Worm (Caenorhabditis elegans) whole organism, late embryonic: ENCODE data around the gene H02F09.2.
A peak's percentile ranks its signal among the peaks of the same experiment; 100 is the strongest.

Experiments used
- C08G9.2 ChIP-seq: sonication (generic microtip); optimal IDR thresholded peaks from 2 replicates; lab custom pipeline; 2016; ENCODE audit warnings: mild to moderate bottlenecking, missing genetic modification characterization, moderate library complexity, missing compliant biosample characterization
- K02D7.2 ChIP-seq: sonication (generic microtip); optimal IDR thresholded peaks from 2 replicates; lab custom pipeline; 2017; ENCODE audit warnings: mild to moderate bottlenecking, missing genetic modification characterization, missing compliant biosample characterization
- Y22D7AL.16 ChIP-seq: sonication (generic microtip); optimal IDR thresholded peaks from 2 replicates; lab custom pipeline; 2016; ENCODE audit warnings: missing genetic modification characterization, missing compliant biosample characterization
- ama-1 ChIP-seq: fragments of 150-350 bp; optimal IDR thresholded peaks from 2 replicates; lab custom pipeline; 2014
- ceh-14 ChIP-seq: sonication (generic microtip); optimal IDR thresholded peaks from 2 replicates; lab custom pipeline; 2016; ENCODE audit warnings: missing genotype, missing genetic modification characterization, missing compliant biosample characterization
- ceh-18 ChIP-seq: sonication (generic microtip); optimal IDR thresholded peaks from 2 replicates; lab custom pipeline; 2016; ENCODE audit warnings: missing genetic modification characterization, missing compliant biosample characterization
- ceh-22 ChIP-seq: sonication (generic microtip); optimal IDR thresholded peaks from 2 replicates; lab custom pipeline; 2017; ENCODE audit warnings: missing biosample characterization, missing genetic modification characterization
- ceh-24 ChIP-seq: sonication (generic microtip); optimal IDR thresholded peaks from 2 replicates; lab custom pipeline; 2016; ENCODE audit warnings: mild to moderate bottlenecking, missing genetic modification characterization, missing compliant biosample characterization
- ceh-31 ChIP-seq: sonication (generic microtip); optimal IDR thresholded peaks from 2 replicates; lab custom pipeline; 2016; ENCODE audit warnings: missing genetic modification characterization, missing compliant biosample characterization
- ceh-6 ChIP-seq: fragments of 200-800 bp; sonication (Bioruptor generic); optimal IDR thresholded peaks from 2 replicates; lab custom pipeline; 2018; ENCODE audit warnings: mild to moderate bottlenecking, missing genetic modification characterization, missing compliant biosample characterization
- che-1 ChIP-seq: sonication (generic microtip); optimal IDR thresholded peaks from 2 replicates; lab custom pipeline; 2016; ENCODE audit warnings: mild to moderate bottlenecking, missing genetic modification characterization, missing compliant biosample characterization
- elt-2 ChIP-seq: sonication (generic microtip); optimal IDR thresholded peaks from 2 replicates; lab custom pipeline; 2016; ENCODE audit warnings: missing genetic modification reagents, missing genetic modification characterization, missing compliant biosample characterization
- eyg-1 ChIP-seq: sonication (generic microtip); optimal IDR thresholded peaks from 2 replicates; lab custom pipeline; 2016; ENCODE audit warnings: missing genotype, missing genetic modification characterization, missing compliant biosample characterization
- fax-1 ChIP-seq: sonication (generic microtip); optimal IDR thresholded peaks from 2 replicates; lab custom pipeline; 2016; ENCODE audit warnings: missing genotype, missing genetic modification characterization, missing compliant biosample characterization
- fkh-10 ChIP-seq: fragments of 150-350 bp; optimal IDR thresholded peaks from 2 replicates; lab custom pipeline; 2014; ENCODE audit warnings: missing biosample characterization, missing genetic modification reagents, missing genetic modification characterization
- hlh-6 ChIP-seq: sonication (generic microtip); optimal IDR thresholded peaks from 2 replicates; lab custom pipeline; 2016; ENCODE audit warnings: missing genotype, missing genetic modification characterization, missing compliant biosample characterization
- lim-6 ChIP-seq: sonication (generic microtip); optimal IDR thresholded peaks from 2 replicates; lab custom pipeline; 2016; ENCODE audit warnings: missing genetic modification characterization, missing compliant biosample characterization
- lin-11 ChIP-seq: fragments of 200-800 bp; sonication (Bioruptor generic); optimal IDR thresholded peaks from 2 replicates; lab custom pipeline; 2018; ENCODE audit warnings: mild to moderate bottlenecking, missing genetic modification characterization, missing compliant biosample characterization
- madf-2 ChIP-seq: sonication (generic microtip); optimal IDR thresholded peaks from 2 replicates; lab custom pipeline; 2017; ENCODE audit warnings: missing genetic modification characterization, missing compliant biosample characterization
- nfya-1 ChIP-seq: sonication (generic microtip); optimal IDR thresholded peaks from 2 replicates; lab custom pipeline; 2017; ENCODE audit warnings: missing genetic modification characterization, mild to moderate bottlenecking, missing compliant biosample characterization, antibody characterized with exemption, moderate library complexity
- nhr-232 ChIP-seq: sonication (generic microtip); optimal IDR thresholded peaks from 2 replicates; lab custom pipeline; 2016; ENCODE audit warnings: missing genetic modification characterization, missing compliant biosample characterization
- odd-2 ChIP-seq: sonication (generic microtip); optimal IDR thresholded peaks from 2 replicates; lab custom pipeline; 2017; ENCODE audit warnings: antibody characterized with exemption, mild to moderate bottlenecking, missing genetic modification characterization, missing compliant biosample characterization
- pha-2 ChIP-seq: sonication (generic microtip); optimal IDR thresholded peaks from 2 replicates; lab custom pipeline; 2017; ENCODE audit warnings: mild to moderate bottlenecking, missing genetic modification characterization, missing compliant biosample characterization
- pros-1 ChIP-seq: fragments of 150-350 bp; optimal IDR thresholded peaks from 2 replicates; lab custom pipeline; 2014; ENCODE audit warnings: missing biosample characterization, missing genetic modification reagents, missing genetic modification characterization
- ref-2 ChIP-seq: sonication (generic microtip); optimal IDR thresholded peaks from 2 replicates; lab custom pipeline; 2016; ENCODE audit warnings: missing genetic modification characterization, missing compliant biosample characterization
- sox-4 ChIP-seq: sonication (generic microtip); optimal IDR thresholded peaks from 2 replicates; lab custom pipeline; 2017; ENCODE audit warnings: mild to moderate bottlenecking, missing genetic modification characterization, inconsistent platforms, missing compliant biosample characterization
- tbx-2 ChIP-seq: sonication (generic microtip); optimal IDR thresholded peaks from 2 replicates; lab custom pipeline; 2016; ENCODE audit warnings: missing genetic modification characterization, missing compliant biosample characterization
- tbx-7 ChIP-seq: sonication (generic microtip); optimal IDR thresholded peaks from 2 replicates; lab custom pipeline; 2016; ENCODE audit warnings: missing genotype, missing genetic modification characterization, missing compliant biosample characterization
- ttx-3 ChIP-seq: sonication (generic microtip); optimal IDR thresholded peaks from 2 replicates; lab custom pipeline; 2016; ENCODE audit warnings: missing genetic modification reagents, missing genetic modification characterization, missing compliant biosample characterization
- unc-3 ChIP-seq, 2 experiments: fragments of 200-800 bp in 1 of 2; sonication (Bioruptor generic) in 1 of 2; sonication (generic microtip) in 1 of 2; conservative IDR thresholded peaks in 1 of 2; optimal IDR thresholded peaks in 1 of 2; 2 replicates each; pipeline versions ENCODE4 v1.3.6 to Lab custom; 2016 to 2022; ENCODE audit warnings: missing compliant biosample characterization in 2 of 2, missing genetic modification characterization in 2 of 2, missing genetic modification reagents in 1 of 2
- unc-42 ChIP-seq: sonication (generic microtip); optimal IDR thresholded peaks from 2 replicates; lab custom pipeline; 2016; ENCODE audit warnings: missing genotype, missing genetic modification characterization, missing compliant biosample characterization
- zip-5 ChIP-seq: sonication (generic microtip); optimal IDR thresholded peaks from 2 replicates; lab custom pipeline; 2016; ENCODE audit warnings: missing genetic modification characterization, missing compliant biosample characterization

Gene H02F09.2

DNA sequence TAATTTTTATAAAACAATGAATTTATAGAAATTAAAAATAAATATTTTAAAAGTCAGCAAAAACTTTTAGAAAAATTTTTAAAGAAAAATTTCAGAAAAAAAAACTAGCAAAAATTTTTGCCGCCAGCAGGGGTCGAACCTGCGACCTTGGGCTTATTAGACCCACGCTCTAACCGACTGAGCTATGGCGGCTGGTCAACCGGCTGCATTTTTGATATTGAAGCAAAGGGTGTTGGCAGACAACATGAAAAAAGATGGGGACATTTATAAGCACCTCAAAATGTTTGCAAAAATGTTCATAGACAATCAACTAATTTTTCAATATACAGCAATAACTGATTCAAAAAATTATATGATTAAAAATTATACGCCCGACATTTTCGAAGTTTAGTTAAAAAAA lies 17.9 kb downstream of the H02F09.2 start:
- no peak for TF ChIP-seq hlh-6 (tag; lab: Kevin White, UChicago)
- TF ChIP-seq pros-1 (tag; lab: Kevin White, UChicago): no peak
- TF ChIP-seq lim-6 (tag; lab: Kevin White, UChicago): no peak
- no peak for TF ChIP-seq ref-2
- TF ChIP-seq ceh-22 (tag; lab: Kevin White, UChicago): no peak
- TF ChIP-seq ceh-6: no peak
- no peak for TF ChIP-seq sox-4 (tag; lab: Kevin White, UChicago)
- no peak for TF ChIP-seq nhr-232
- no peak for TF ChIP-seq ceh-14 (tag; lab: Kevin White, UChicago)
- TF ChIP-seq madf-2 (tag; lab: Kevin White, UChicago): no peak
- no peak for TF ChIP-seq ceh-18 (tag; lab: Kevin White, UChicago)
- no peak for TF ChIP-seq ama-1 (lab: Kevin White, UChicago)
- no peak for TF ChIP-seq eyg-1
- TF ChIP-seq elt-2 (tag; lab: Kevin White, UChicago): no peak
- no peak for TF ChIP-seq zip-5 (tag; lab: Kevin White, UChicago)
- no peak for TF ChIP-seq ceh-24
- TF ChIP-seq fax-1 (tag; lab: Kevin White, UChicago): no peak
- no peak for TF ChIP-seq pha-2 (tag; lab: Kevin White, UChicago)
- TF ChIP-seq tbx-2 (tag; lab: Kevin White, UChicago): no peak

DNA sequence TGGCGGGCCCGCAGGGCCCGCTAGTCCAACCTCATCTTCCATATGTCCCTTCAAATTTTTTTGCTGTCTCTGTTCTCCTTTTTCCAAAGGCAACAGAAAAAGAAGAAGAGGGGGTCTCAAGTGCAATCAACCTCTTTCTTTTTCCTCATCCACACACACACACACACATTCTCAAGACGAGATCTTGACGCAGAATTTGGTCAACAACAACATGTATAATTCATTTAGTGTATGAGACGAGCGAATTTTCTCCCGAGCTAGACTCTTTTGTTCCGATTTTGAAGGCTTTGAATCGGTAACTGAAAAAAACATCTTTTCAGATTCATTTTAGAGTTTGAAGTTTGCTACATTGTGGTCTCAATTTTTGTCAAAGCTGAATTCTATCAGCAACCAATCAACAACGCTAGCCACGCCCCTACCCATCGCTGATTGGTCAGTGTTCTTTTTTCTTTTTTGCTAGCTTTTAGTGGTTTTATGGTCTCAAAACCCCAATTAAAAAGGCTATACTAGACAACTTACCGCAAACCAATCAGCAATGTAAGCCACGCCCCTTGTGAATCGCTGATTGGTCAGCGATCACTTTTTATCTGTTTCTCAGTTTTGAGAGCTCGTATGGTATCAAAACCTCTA lies 26.1 kb downstream of the H02F09.2 start:
- no peak for TF ChIP-seq pros-1 (tag; lab: Kevin White, UChicago)
- peak; percentile 51 for TF ChIP-seq unc-42
- TF ChIP-seq odd-2 (tag; lab: Kevin White, UChicago): no peak
- TF ChIP-seq nfya-1 (tag; lab: Kevin White, UChicago): peak; percentile 90

DNA sequence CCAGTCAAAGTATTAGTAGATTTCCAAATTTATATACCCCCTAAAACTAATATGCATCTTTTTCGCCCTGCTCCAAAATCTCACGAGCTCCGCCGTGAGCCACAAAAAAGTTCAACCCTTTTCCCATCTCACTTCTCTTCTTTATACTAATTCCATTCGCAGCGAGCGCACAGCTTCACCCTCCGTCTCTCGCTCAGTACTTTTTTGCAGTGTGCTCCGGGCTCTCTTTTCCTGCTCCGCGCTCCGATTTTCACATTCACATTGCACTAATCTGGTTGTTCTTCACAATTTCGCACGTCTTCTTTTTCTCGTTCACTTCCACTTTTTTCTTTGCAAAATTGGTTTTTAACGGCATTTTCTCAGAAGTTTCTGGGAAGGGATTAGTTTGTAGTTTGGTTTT lies 27.2 kb downstream of the H02F09.2 start:
- TF ChIP-seq ama-1 (lab: Kevin White, UChicago) (no peak), Y22D7AL.16 (tag; lab: Kevin White, UChicago) (no peak), ceh-18 (tag; lab: Kevin White, UChicago) (no peak), lin-11 (tag; lab: Kevin White, UChicago) (no peak), unc-42 (peak; percentile 83), unc-3 (GFP tag; conservative IDR thresholded peaks at IDR 0.05; lab: Robert Waterston, UW) (no peak), unc-3 (tag; optimal IDR thresholded peaks at IDR 0.05; lab: Kevin White, UChicago) (no peak), C08G9.2 (no peak), ceh-24 (no peak), fkh-10 (no peak)
- TF ChIP-seq, all 69 proteins: peak for 1

DNA sequence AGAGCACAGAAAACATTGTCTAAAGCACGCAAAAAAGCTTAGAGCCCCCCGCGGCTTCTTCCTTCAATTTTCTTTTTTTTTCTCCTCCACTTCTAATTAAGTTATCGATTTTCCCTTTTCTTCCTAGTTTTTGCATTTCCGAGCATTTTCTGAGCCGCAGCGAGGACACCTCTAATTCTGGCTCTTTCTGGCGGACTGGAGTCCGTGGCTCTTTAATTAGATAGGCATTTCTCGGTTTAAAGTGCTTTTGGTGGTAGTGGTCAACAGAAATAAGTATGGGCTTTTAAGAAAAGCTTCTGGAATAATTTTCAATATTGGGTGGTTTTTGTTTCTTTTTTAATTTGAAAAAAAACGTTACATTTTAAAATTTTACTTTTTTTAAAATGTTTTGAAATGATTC lies 29.5 kb downstream of the H02F09.2 start:
- TF ChIP-seq tbx-7 (tag; lab: Kevin White, UChicago): no peak
- TF ChIP-seq ceh-31: peak; percentile 40
- TF ChIP-seq unc-42: peak; percentile 68
- TF ChIP-seq ceh-14 (tag; lab: Kevin White, UChicago): peak; percentile 15

DNA sequence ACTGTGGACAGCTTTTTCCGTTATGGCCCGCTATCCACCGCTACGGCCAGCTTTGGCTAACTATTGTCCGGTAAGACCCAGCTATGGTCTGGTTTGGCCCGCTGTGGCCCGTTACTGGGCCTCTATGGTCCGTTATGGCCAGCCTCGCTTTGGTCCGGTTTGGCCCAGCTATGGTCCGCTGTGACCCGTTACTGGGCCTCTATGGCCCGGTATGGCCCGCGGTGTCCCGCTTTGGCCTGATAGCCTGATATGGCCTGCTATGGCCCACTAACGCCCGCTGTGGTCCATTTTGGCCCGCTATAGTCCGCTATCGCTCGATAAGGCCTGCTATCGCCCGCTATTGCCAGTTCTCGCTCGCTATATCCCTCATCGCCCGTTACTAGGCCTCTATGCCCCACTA lies 30.5 kb downstream of the H02F09.2 start:
- TF ChIP-seq hlh-6 (tag; lab: Kevin White, UChicago): peak; percentile 57
- peak; percentile 8 for TF ChIP-seq K02D7.2 (tag; lab: Kevin White, UChicago)
- no peak for TF ChIP-seq elt-2 (tag; lab: Kevin White, UChicago)
- no peak for TF ChIP-seq ttx-3 (tag; lab: Kevin White, UChicago)

DNA sequence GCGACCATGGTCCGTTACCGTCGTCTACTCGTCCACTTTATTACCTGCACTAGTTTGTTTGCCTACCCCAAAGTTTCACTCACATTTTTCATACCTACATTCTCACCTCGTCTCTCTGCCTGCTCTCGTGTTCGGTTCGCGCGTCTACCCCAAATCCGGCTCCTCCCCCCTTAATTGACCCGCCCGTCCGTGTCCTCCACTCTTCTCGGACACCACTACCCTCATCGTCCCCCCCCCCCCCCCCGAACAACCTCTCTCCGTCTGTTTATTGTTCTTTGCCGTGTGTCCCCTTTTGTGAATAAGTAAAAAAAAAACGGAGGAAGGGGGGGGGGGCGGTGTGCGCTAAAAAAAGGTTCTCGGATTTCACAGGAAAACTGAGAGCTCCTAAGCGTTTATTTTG lies 31.0 kb downstream of the H02F09.2 start:
- peak; percentile 2 for TF ChIP-seq che-1 (tag; lab: Kevin White, UChicago)
- no peak for TF ChIP-seq ceh-24
- no peak for TF ChIP-seq tbx-2 (tag; lab: Kevin White, UChicago)
